Worm (Caenorhabditis elegans) whole organism, L4 larva: ENCODE data around the gene T28C6.10.

Source experiments
- D1046.2 ChIP-seq: fragments of 200-800 bp; sonication (Bioruptor generic); IDR thresholded peaks from 2 replicates; pipeline ENCODE4 v1.3.6; 2022; ENCODE audit warnings: missing genetic modification characterization, missing compliant biosample characterization
- Y105C5A.15 ChIP-seq: fragments of 200-800 bp; sonication (Bioruptor generic); IDR thresholded peaks from 2 replicates; pipeline ENCODE4 v1.3.6; 2022; ENCODE audit warnings: missing genetic modification characterization, missing compliant biosample characterization
- Y5F2A.4 ChIP-seq: fragments of 200-800 bp; sonication (Bioruptor generic); optimal IDR thresholded peaks from 2 replicates; lab custom pipeline; 2018; ENCODE audit warnings: mild to moderate bottlenecking, missing genetic modification characterization, missing compliant biosample characterization
- ZK337.2 ChIP-seq: fragments of 200-800 bp; sonication (Bioruptor generic); IDR thresholded peaks from 2 replicates; pipeline ENCODE4 v1.3.6; 2022; ENCODE audit warnings: missing genetic modification reagents, missing genetic modification characterization, missing compliant biosample characterization
- ama-1 ChIP-seq: fragments of 150-350 bp; optimal IDR thresholded peaks from 2 replicates; lab custom pipeline; 2014; ENCODE audit warnings: inconsistent platforms, mixed read lengths
- arid-1 ChIP-seq: fragments of 200-800 bp; sonication (Bioruptor generic); conservative IDR thresholded peaks from 2 replicates; pipeline ENCODE4 v1.3.6; 2022; ENCODE audit warnings: missing genetic modification reagents, missing genetic modification characterization, missing compliant biosample characterization
- ceh-28 ChIP-seq: fragments of 150-350 bp; optimal IDR thresholded peaks from 2 replicates; lab custom pipeline; 2014; ENCODE audit warnings: missing biosample characterization, missing genetic modification reagents, missing genetic modification characterization
- ceh-82 ChIP-seq: sonication (generic microtip); optimal IDR thresholded peaks from 2 replicates; lab custom pipeline; 2017; ENCODE audit warnings: missing biosample characterization, missing genetic modification characterization
- cey-2 ChIP-seq: sonication (generic microtip); optimal IDR thresholded peaks from 3 replicates; lab custom pipeline; 2017; ENCODE audit warnings: missing genetic modification characterization, mild to moderate bottlenecking, missing compliant biosample characterization, antibody characterized with exemption, borderline replicate concordance; ENCODE audit not compliant: insufficient read depth
- ctbp-1 ChIP-seq: fragments of 200-800 bp; sonication (Bioruptor generic); IDR thresholded peaks from 2 replicates; pipeline ENCODE4 v1.3.6; 2022; ENCODE audit warnings: missing genetic modification reagents, missing genetic modification characterization, missing compliant biosample characterization
- daf-16 ChIP-seq, 3 experiments: sonication (generic microtip); optimal IDR thresholded peaks; 2 replicates each; lab custom pipeline; 2016 to 2017; ENCODE audit warnings: missing genetic modification characterization in 3 of 3, missing genetic modification reagents in 3 of 3, mild to moderate bottlenecking in 2 of 3, missing compliant biosample characterization in 2 of 3, missing biosample characterization in 1 of 3, moderate library complexity in 1 of 3
- daf-8 ChIP-seq: fragments of 200-800 bp; sonication (Bioruptor generic); IDR thresholded peaks from 2 replicates; pipeline ENCODE4 v1.3.6; 2022; ENCODE audit warnings: missing genetic modification characterization, missing compliant biosample characterization
- dmd-8 ChIP-seq: fragments of 200-800 bp; sonication (Bioruptor generic); IDR thresholded peaks from 2 replicates; pipeline ENCODE4 v1.3.6; 2022; ENCODE audit warnings: missing genetic modification characterization, missing compliant biosample characterization
- dmd-9 ChIP-seq: fragments of 200-800 bp; sonication (Bioruptor generic); IDR thresholded peaks from 2 replicates; pipeline ENCODE4 v1.3.6; 2022; ENCODE audit warnings: missing genetic modification reagents, missing genetic modification characterization, missing compliant biosample characterization
- dpl-1 ChIP-seq: fragments of 150-350 bp; optimal IDR thresholded peaks from 2 replicates; lab custom pipeline; 2014; ENCODE audit warnings: missing biosample characterization, missing genetic modification reagents, missing genetic modification characterization
- dve-1 ChIP-seq: sonication (generic microtip); optimal IDR thresholded peaks from 2 replicates; lab custom pipeline; 2017; ENCODE audit warnings: antibody characterized with exemption, mild to moderate bottlenecking, missing genetic modification characterization, missing compliant biosample characterization; ENCODE audit not compliant: insufficient read depth
- egl-27 ChIP-seq: sonication (generic microtip); optimal IDR thresholded peaks from 3 replicates; lab custom pipeline; 2017; ENCODE audit warnings: missing biosample characterization, missing genetic modification reagents, missing genetic modification characterization
- egl-43 ChIP-seq: fragments of 200-800 bp; sonication (Bioruptor generic); IDR thresholded peaks from 2 replicates; pipeline ENCODE4 v1.3.6; 2022; ENCODE audit warnings: missing genetic modification reagents, missing genetic modification characterization, missing compliant biosample characterization
- fkh-10 ChIP-seq: fragments of 150-350 bp; optimal IDR thresholded peaks from 2 replicates; lab custom pipeline; 2014; ENCODE audit warnings: missing biosample characterization, missing genetic modification reagents, missing genetic modification characterization
- hif-1 ChIP-seq, 2 experiments: sonication (generic microtip); optimal IDR thresholded peaks; 2 replicates each; lab custom pipeline; 2016 to 2017; ENCODE audit warnings: missing compliant biosample characterization in 2 of 2, missing genetic modification characterization in 2 of 2, missing genetic modification reagents in 2 of 2, missing genotype in 2 of 2, mild to moderate bottlenecking in 1 of 2
- hlh-11 ChIP-seq: fragments of 200-800 bp; sonication (Bioruptor generic); optimal IDR thresholded peaks from 2 replicates; lab custom pipeline; 2018; ENCODE audit warnings: mild to moderate bottlenecking, missing genetic modification characterization, missing compliant biosample characterization
- hlh-30 ChIP-seq: sonication (generic microtip); optimal IDR thresholded peaks from 2 replicates; lab custom pipeline; 2017; ENCODE audit warnings: antibody characterized with exemption, mild to moderate bottlenecking, missing genetic modification characterization, missing compliant biosample characterization; ENCODE audit not compliant: insufficient read depth
- hmg-1.1 ChIP-seq: fragments of 200-800 bp; sonication (Bioruptor generic); IDR thresholded peaks from 2 replicates; pipeline ENCODE4 v1.3.6; 2022; ENCODE audit warnings: missing genetic modification reagents, missing genetic modification characterization, missing compliant biosample characterization
- lim-7 ChIP-seq: fragments of 200-800 bp; sonication (Bioruptor generic); IDR thresholded peaks from 2 replicates; pipeline ENCODE4 v1.3.6; 2022; ENCODE audit warnings: missing genetic modification characterization, missing compliant biosample characterization
- lir-3 ChIP-seq: sonication (generic microtip); optimal IDR thresholded peaks from 2 replicates; lab custom pipeline; 2016; ENCODE audit warnings: mild to moderate bottlenecking, missing genetic modification characterization, missing compliant biosample characterization
- mep-1 ChIP-seq: fragments of 150-350 bp; sonication (generic microtip); optimal IDR thresholded peaks from 3 replicates; lab custom pipeline; 2014; ENCODE audit warnings: missing biosample characterization, missing genetic modification characterization
- nhr-10 ChIP-seq: fragments of 150-350 bp; optimal IDR thresholded peaks from 2 replicates; lab custom pipeline; 2014; ENCODE audit warnings: missing biosample characterization, missing genetic modification characterization
- nhr-102 ChIP-seq: sonication (generic microtip); optimal IDR thresholded peaks from 2 replicates; lab custom pipeline; 2016; ENCODE audit warnings: mild to moderate bottlenecking, missing genetic modification characterization, moderate library complexity, missing compliant biosample characterization
- nhr-111 ChIP-seq: fragments of 200-800 bp; sonication (Bioruptor generic); optimal IDR thresholded peaks from 2 replicates; lab custom pipeline; 2018; ENCODE audit warnings: mild to moderate bottlenecking, missing genetic modification characterization, missing compliant biosample characterization
- nhr-25 ChIP-seq: sonication (generic microtip); optimal IDR thresholded peaks from 2 replicates; lab custom pipeline; 2017; ENCODE audit warnings: missing genetic modification characterization, mild to moderate bottlenecking, missing compliant biosample characterization, antibody characterized with exemption, moderate library complexity, borderline replicate concordance; ENCODE audit not compliant: insufficient read depth
- nhr-28 ChIP-seq: fragments of 150-350 bp; optimal IDR thresholded peaks from 2 replicates; lab custom pipeline; 2014; ENCODE audit warnings: missing biosample characterization, missing genetic modification characterization
- nhr-41 ChIP-seq: fragments of 200-800 bp; sonication (Bioruptor generic); IDR thresholded peaks from 2 replicates; pipeline ENCODE4 v1.3.6; 2022; ENCODE audit warnings: missing genetic modification reagents, missing genetic modification characterization, missing compliant biosample characterization
- nhr-48 ChIP-seq: sonication (generic microtip); optimal IDR thresholded peaks from 2 replicates; lab custom pipeline; 2016; ENCODE audit warnings: mild to moderate bottlenecking, missing genetic modification characterization, missing compliant biosample characterization
- nhr-6 ChIP-seq: fragments of 150-350 bp; optimal IDR thresholded peaks from 2 replicates; lab custom pipeline; 2014; ENCODE audit warnings: missing biosample characterization, missing genetic modification characterization
- nhr-76 ChIP-seq: fragments of 150-350 bp; optimal IDR thresholded peaks from 2 replicates; lab custom pipeline; 2014; ENCODE audit warnings: missing biosample characterization, missing genetic modification characterization
- nhr-77 ChIP-seq: fragments of 150-350 bp; optimal IDR thresholded peaks from 2 replicates; lab custom pipeline; 2014; ENCODE audit warnings: missing biosample characterization, missing genetic modification characterization
- php-3 ChIP-seq: fragments of 200-800 bp; sonication (Bioruptor generic); IDR thresholded peaks from 2 replicates; pipeline ENCODE4 v1.3.6; 2022; ENCODE audit warnings: missing genetic modification reagents, missing genetic modification characterization, missing compliant biosample characterization
- pqm-1 ChIP-seq: sonication (generic microtip); optimal IDR thresholded peaks from 2 replicates; lab custom pipeline; 2017; ENCODE audit warnings: missing biosample characterization, missing genetic modification characterization
- rbr-2 ChIP-seq: sonication (generic microtip); optimal IDR thresholded peaks from 2 replicates; lab custom pipeline; 2016; ENCODE audit warnings: missing genotype, missing genetic modification characterization, missing compliant biosample characterization
- set-16 ChIP-seq: fragments of 200-800 bp; sonication (Bioruptor generic); IDR thresholded peaks from 2 replicates; pipeline ENCODE4 v1.3.6; 2022; ENCODE audit warnings: missing genetic modification reagents, missing genetic modification characterization, missing compliant biosample characterization
- snpc-1.2 ChIP-seq: fragments of 200-800 bp; sonication (Bioruptor generic); IDR thresholded peaks from 2 replicates; pipeline ENCODE4 v1.3.6; 2022; ENCODE audit warnings: missing genetic modification reagents, missing genetic modification characterization, missing compliant biosample characterization
- spr-1 ChIP-seq: sonication (generic microtip); optimal IDR thresholded peaks from 2 replicates; lab custom pipeline; 2016; ENCODE audit warnings: mild to moderate bottlenecking, missing genetic modification characterization, missing compliant biosample characterization
- spr-3 ChIP-seq: fragments of 200-800 bp; sonication (Bioruptor generic); optimal IDR thresholded peaks from 2 replicates; lab custom pipeline; 2018; ENCODE audit warnings: mild to moderate bottlenecking, missing genetic modification characterization, missing compliant biosample characterization
- tra-1 ChIP-seq: fragments of 200-800 bp; sonication (Bioruptor generic); IDR thresholded peaks from 2 replicates; pipeline ENCODE4 v1.3.6; 2022; ENCODE audit warnings: missing genetic modification reagents, missing genetic modification characterization, missing compliant biosample characterization
- unc-39 ChIP-seq: sonication (generic microtip); optimal IDR thresholded peaks from 2 replicates; lab custom pipeline; 2017; ENCODE audit warnings: missing biosample characterization, missing genetic modification characterization
- zag-1 ChIP-seq: fragments of 150-350 bp; optimal IDR thresholded peaks from 2 replicates; lab custom pipeline; 2014; ENCODE audit warnings: missing biosample characterization, missing genetic modification characterization
- zfp-3 ChIP-seq: fragments of 200-800 bp; sonication (Bioruptor generic); conservative IDR thresholded peaks from 2 replicates; pipeline ENCODE4 v1.3.6; 2022; ENCODE audit warnings: missing genetic modification reagents, missing genetic modification characterization, missing compliant biosample characterization
- zip-11 ChIP-seq: fragments of 200-800 bp; sonication (Bioruptor generic); IDR thresholded peaks from 2 replicates; pipeline ENCODE4 v1.3.6; 2022; ENCODE audit warnings: missing genetic modification characterization, missing compliant biosample characterization
- ztf-11 ChIP-seq: fragments of 150-350 bp; optimal IDR thresholded peaks from 2 replicates; lab custom pipeline; 2014; ENCODE audit warnings: missing biosample characterization, missing genetic modification characterization

T28C6.10 gene

ce11 chrIV:8866092-8866491 is 48.4 kb downstream of the T28C6.10 start (continued):
- TF ChIP-seq tra-1 (GFP tag; lab: Robert Waterston, UW) (peak; percentile 81; the same call in 1 of the 2 replicates), ceh-28 (no peak), nhr-6 (tag; lab: Kevin White, UChicago) (no peak), pqm-1 (tag; lab: Kevin White, UChicago) (peak; percentile 90), mep-1 (tag; lab: Kevin White, UChicago) (peak; percentile 83), zag-1 (tag; lab: Kevin White, UChicago) (no peak), spr-3 (GFP tag; lab: Kevin White, UChicago) (no peak), ctbp-1 (GFP tag; lab: Robert Waterston, UW) (no peak), ama-1 (no peak), D1046.2 (GFP tag; lab: Robert Waterston, UW) (no peak), dve-1 (tag; lab: Kevin White, UChicago) (peak; percentile 86), daf-16 (GFP tag; optimal IDR thresholded peaks at IDR 0.05; lab: Kevin White, UChicago) (peak in 1 of 2 experiments; percentile 92), daf-16 (tag; optimal IDR thresholded peaks at IDR 0.05; lab: Kevin White, UChicago) (peak; percentile 63), nhr-25 (tag; lab: Kevin White, UChicago) (peak; percentile 2), spr-1 (tag; lab: Kevin White, UChicago) (no peak), hif-1 (tag; optimal IDR thresholded peaks at IDR 0.05; lab: Kevin White, UChicago) (peak in 1 of 2 experiments; percentile 42), nhr-10 (tag; lab: Kevin White, UChicago) (no peak), daf-8 (GFP tag; lab: Robert Waterston, UW) (no peak), nhr-102 (tag; lab: Kevin White, UChicago) (peak; percentile 34), nhr-41 (GFP tag; lab: Robert Waterston, UW) (no peak), cey-2 (peak; percentile 2), nhr-48 (tag; lab: Kevin White, UChicago) (peak; percentile 35), Y5F2A.4 (GFP tag; lab: Kevin White, UChicago) (no peak), php-3 (0 out of 2 replicates have a peak, but pooled peaks have one; percentile 35), hlh-11 (peak; percentile 96), rbr-2 (tag; lab: Kevin White, UChicago) (peak; percentile 46), unc-39 (tag; lab: Kevin White, UChicago) (no peak), arid-1 (GFP tag; lab: Robert Waterston, UW) (no peak), hmg-1.1 (GFP tag; lab: Robert Waterston, UW) (peak; percentile 59; the same call in 1 of the 2 replicates), snpc-1.2 (GFP tag; lab: Robert Waterston, UW) (no peak), nhr-28 (tag; lab: Kevin White, UChicago) (peak; percentile 90), ceh-82 (tag; lab: Kevin White, UChicago) (no peak), nhr-77 (tag; lab: Kevin White, UChicago) (peak; percentile 74)
- TF ChIP-seq, all 104 proteins: peak for 33

ce11 chrIV:8867562-8867961 is 49.8 kb downstream of the T28C6.10 start:
- TF ChIP-seq dmd-9 = no peak
- TF ChIP-seq tra-1 (GFP tag; lab: Robert Waterston, UW) = no peak
- no peak for TF ChIP-seq set-16 (GFP tag; lab: Robert Waterston, UW)
- no peak for TF ChIP-seq zip-11 (GFP tag; lab: Robert Waterston, UW)
- TF ChIP-seq lir-3 (tag; lab: Kevin White, UChicago) = no peak
- peak; percentile 13 for TF ChIP-seq dpl-1 (GFP tag; lab: Kevin White, UChicago)
- TF ChIP-seq nhr-102 (tag; lab: Kevin White, UChicago) = no peak
- TF ChIP-seq hlh-30 (tag; lab: Kevin White, UChicago) = peak; percentile 13
- TF ChIP-seq daf-16 (GFP tag; optimal IDR thresholded peaks at IDR 0.05; lab: Kevin White, UChicago) = no peak
- peak; percentile 26 for TF ChIP-seq daf-16 (tag; optimal IDR thresholded peaks at IDR 0.05; lab: Kevin White, UChicago)
- TF ChIP-seq daf-8 (GFP tag; lab: Robert Waterston, UW) = no peak
- no peak for TF ChIP-seq egl-43
- no peak for TF ChIP-seq lim-7
- TF ChIP-seq ztf-11 (tag; lab: Kevin White, UChicago) = no peak
- TF ChIP-seq nhr-111 (GFP tag; lab: Kevin White, UChicago) = no peak
- no peak for TF ChIP-seq unc-39 (tag; lab: Kevin White, UChicago)
- no peak for TF ChIP-seq ZK337.2
- no peak for TF ChIP-seq dmd-8
- TF ChIP-seq nhr-76 (tag; lab: Kevin White, UChicago) = no peak
- TF ChIP-seq egl-27 (tag; lab: Kevin White, UChicago) = no peak
- TF ChIP-seq fkh-10 (GFP tag; lab: Kevin White, UChicago) = no peak
- no peak for TF ChIP-seq Y105C5A.15 (GFP tag; lab: Robert Waterston, UW)
- peak; percentile 23 for TF ChIP-seq nhr-77 (tag; lab: Kevin White, UChicago)
- TF ChIP-seq zfp-3 (GFP tag; lab: Robert Waterston, UW) = no peak
